Worm (Caenorhabditis elegans) whole organism, late embryonic: ENCODE measurements around the gene C45H4.14.

Experiments
- ama-1 ChIP-seq: fragments of 150-350 bp; optimal IDR thresholded peaks from 2 replicates; lab custom pipeline; 2014
- ceh-30 ChIP-seq: fragments of 150-350 bp; optimal IDR thresholded peaks from 2 replicates; lab custom pipeline; 2014; ENCODE audit warnings: missing biosample characterization, missing genetic modification characterization
- eyg-1 ChIP-seq: sonication (generic microtip); optimal IDR thresholded peaks from 2 replicates; lab custom pipeline; 2016; ENCODE audit warnings: missing genotype, missing genetic modification characterization, missing compliant biosample characterization
- fax-1 ChIP-seq: sonication (generic microtip); optimal IDR thresholded peaks from 2 replicates; lab custom pipeline; 2016; ENCODE audit warnings: missing genotype, missing genetic modification characterization, missing compliant biosample characterization
- fkh-6 ChIP-seq: sonication (generic microtip); optimal IDR thresholded peaks from 2 replicates; lab custom pipeline; 2016; ENCODE audit warnings: missing genetic modification characterization, missing compliant biosample characterization
- nhr-11 ChIP-seq: fragments of 150-350 bp; optimal IDR thresholded peaks from 2 replicates; lab custom pipeline; 2014; ENCODE audit warnings: missing biosample characterization, missing genetic modification characterization
- nhr-232 ChIP-seq: sonication (generic microtip); optimal IDR thresholded peaks from 2 replicates; lab custom pipeline; 2016; ENCODE audit warnings: missing genetic modification characterization, missing compliant biosample characterization
- npax-4 ChIP-seq: sonication (generic microtip); optimal IDR thresholded peaks from 2 replicates; lab custom pipeline; 2016; ENCODE audit warnings: missing genetic modification characterization, missing compliant biosample characterization
- ref-2 ChIP-seq: sonication (generic microtip); optimal IDR thresholded peaks from 2 replicates; lab custom pipeline; 2016; ENCODE audit warnings: missing genetic modification characterization, missing compliant biosample characterization
- sox-4 ChIP-seq: sonication (generic microtip); optimal IDR thresholded peaks from 2 replicates; lab custom pipeline; 2017; ENCODE audit warnings: mild to moderate bottlenecking, missing genetic modification characterization, inconsistent platforms, missing compliant biosample characterization

DNA sequence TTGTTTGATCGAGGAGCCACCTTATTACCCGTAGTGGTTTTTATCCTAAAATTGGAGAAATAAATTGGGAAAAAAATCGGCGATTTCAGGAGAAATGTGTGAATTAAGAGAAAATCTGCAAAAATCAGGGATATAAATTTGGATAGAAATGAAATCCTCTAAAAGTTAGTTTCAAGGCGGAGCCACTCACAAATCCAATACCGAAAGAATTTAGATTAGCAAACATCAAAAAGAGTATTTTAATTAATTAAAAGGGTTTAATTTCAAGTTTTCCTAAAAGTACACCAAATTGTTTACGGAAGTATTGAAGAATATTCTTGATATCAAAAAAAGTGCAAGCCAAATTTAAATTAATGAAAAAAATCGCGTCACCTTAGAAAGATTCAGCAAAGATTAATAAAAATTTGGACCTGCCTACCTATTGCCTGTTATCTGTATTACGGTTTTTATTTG is 37.3 kb downstream of the C45H4.14 start, which contains the start of gene F22F7.8:
- TF ChIP-seq fkh-6 (tag; lab: Kevin White, UChicago) = no peak
- no peak for TF ChIP-seq nhr-232 (tag; lab: Kevin White, UChicago)
- TF ChIP-seq eyg-1 (tag; lab: Kevin White, UChicago) = no peak
- TF ChIP-seq ama-1 (lab: Kevin White, UChicago) = no peak
- no peak for TF ChIP-seq npax-4 (tag; lab: Kevin White, UChicago)
- no peak for TF ChIP-seq sox-4 (tag; lab: Kevin White, UChicago)
- no peak for TF ChIP-seq nhr-11 (tag; lab: Kevin White, UChicago)
- TF ChIP-seq ref-2 (tag; lab: Kevin White, UChicago) = no peak
- TF ChIP-seq ceh-30 (tag; lab: Kevin White, UChicago) = no peak
- TF ChIP-seq fax-1 (tag; lab: Kevin White, UChicago) = no peak
